Fruit fly (Drosophila melanogaster): ENCODE results near the gene Arglu1.

Gene Arglu1

DNA sequence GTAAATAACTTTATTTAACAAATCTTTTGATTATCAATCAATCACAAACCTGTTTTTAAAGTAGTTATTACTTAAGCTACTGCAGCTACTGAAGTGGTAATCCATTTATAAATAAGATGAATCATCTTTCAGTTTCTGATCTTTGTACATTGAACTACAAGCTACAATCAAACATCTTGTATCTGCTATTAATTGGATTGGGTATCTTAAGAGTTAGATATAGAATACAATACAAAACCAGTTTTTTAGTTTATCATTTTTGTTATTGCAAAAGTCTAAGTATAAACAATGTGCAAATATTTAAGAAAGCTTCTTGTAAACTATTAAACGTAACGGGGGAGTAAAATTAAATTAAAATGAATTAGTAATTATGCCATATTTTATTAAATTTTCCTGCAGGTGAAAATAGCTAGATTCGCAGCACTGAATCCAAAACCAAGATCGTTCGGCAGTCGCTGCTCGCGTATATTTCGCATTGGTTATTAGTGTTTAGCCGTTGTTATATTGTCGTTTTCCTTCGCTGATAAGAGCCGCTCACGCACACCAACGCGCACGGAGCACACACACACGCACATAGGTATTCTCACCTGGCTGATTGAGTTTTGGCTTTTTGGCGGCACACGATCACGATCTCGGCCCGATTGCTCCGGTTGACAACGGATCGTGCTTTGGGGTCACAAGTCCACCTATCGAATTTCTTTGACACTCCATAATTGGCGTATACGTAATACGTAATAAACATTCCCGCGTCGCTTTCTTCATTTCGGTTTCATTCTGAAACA, 10.0 kb upstream of the Arglu1 start (continued):
- TF ChIP-seq CG3847 (GFP tag; IDR thresholded peaks at IDR 0.05) (no peak), CG13624 (GFP tag; optimal IDR thresholded peaks at IDR 0.05) (no peak), MBD-R2 (GFP tag; IDR thresholded peaks at IDR 0.05) (peak; percentile 15; the same call in 1 of the 2 replicates), CG32532 (GFP tag; IDR thresholded peaks at IDR 0.05) (peak; percentile 21; the same call in 1 of the 2 replicates), HLHmδ (GFP tag; optimal IDR thresholded peaks at IDR 0.05) (no peak), CG17361 (GFP tag; IDR thresholded peaks at IDR 0.05) (peak; percentile 22; the same call in 1 of the 3 replicates), psq (GFP tag; optimal IDR thresholded peaks at IDR 0.05) (no peak), CG16779 (GFP tag; IDR thresholded peaks at IDR 0.05) (no peak), wdn (GFP tag; IDR thresholded peaks at IDR 0.05) (no peak), maf-S (GFP tag; optimal IDR thresholded peaks at IDR 0.05) (no peak), CG12299 (tag; optimal IDR thresholded peaks at IDR 0.05) (no peak), Adf1 (GFP tag; IDR thresholded peaks at IDR 0.05) (peak; percentile 15; the same call in 1 of the 2 replicates), nmo (GFP tag; optimal IDR thresholded peaks at IDR 0.05) (peak; percentile 3), CG9437 (GFP tag; optimal IDR thresholded peaks at IDR 0.05) (peak; percentile 67), corto (GFP tag; optimal IDR thresholded peaks at IDR 0.05) (peak; percentile 67), Optix (GFP tag; IDR thresholded peaks at IDR 0.05) (no peak), chinmo (GFP tag; IDR thresholded peaks at IDR 0.05; ENCODE audit: partially characterized antibody) (peak; percentile 84; the same call in 3 of the 4 replicates), CG31365 (tag; optimal IDR thresholded peaks at IDR 0.05) (no peak), Oaz (GFP tag; IDR thresholded peaks at IDR 0.05) (no peak), cwo (GFP tag; optimal IDR thresholded peaks at IDR 0.05) (peak; percentile 9), CG18262 (tag; optimal IDR thresholded peaks at IDR 0.05) (peak; percentile 6), CG32772 (GFP tag; IDR thresholded peaks at IDR 0.05) (no peak), bowl (GFP tag; IDR thresholded peaks at IDR 0.05) (no peak), GATAe (GFP tag; conservative IDR thresholded peaks at IDR 0.05) (0 out of 2 replicates have a peak, but pooled peaks have one; percentile 20), CG10979 (tag; optimal IDR thresholded peaks at IDR 0.05) (no peak), Sry-β (GFP tag; optimal IDR thresholded peaks at IDR 0.05) (peak; percentile 86), CG2875 (GFP tag; optimal IDR thresholded peaks at IDR 0.05) (no peak), Pdp1 (GFP tag; optimal IDR thresholded peaks at IDR 0.05) (peak in 1 of 2 experiments; percentile 62), dm (GFP tag; optimal IDR thresholded peaks at IDR 0.05) (no peak), CG8944 (GFP tag; optimal IDR thresholded peaks at IDR 0.05) (no peak), gem (tag; optimal IDR thresholded peaks at IDR 0.05) (peak; percentile 5), cad (GFP tag; optimal IDR thresholded peaks at IDR 0.05) (no peak), CG9727 (GFP tag; optimal IDR thresholded peaks at IDR 0.05) (no peak), CG12659 (GFP tag; optimal IDR thresholded peaks at IDR 0.05) (no peak), zfh2 (GFP tag; optimal IDR thresholded peaks at IDR 0.05) (no peak), CG11560 (tag; IDR thresholded peaks at IDR 0.05) (no peak), D (optimal IDR thresholded peaks at IDR 0.05) (no peak), D (GFP tag; optimal IDR thresholded peaks at IDR 0.05) (no peak), CG7556 (GFP tag; optimal IDR thresholded peaks at IDR 0.05) (peak; percentile 12), CG11456 (GFP tag; IDR thresholded peaks at IDR 0.05) (no peak), sens (GFP tag) (peak; percentile 17), Blimp-1 (GFP tag; optimal IDR thresholded peaks at IDR 0.05) (peak; percentile 33), CG8478 (optimal IDR thresholded peaks at IDR 0.05) (no peak), CG4820 (GFP tag; optimal IDR thresholded peaks at IDR 0.05) (no peak), nom (GFP tag; optimal IDR thresholded peaks at IDR 0.05) (peak; percentile 4), zen (tag; optimal IDR thresholded peaks at IDR 0.05) (no peak), H2.0 (GFP tag; IDR thresholded peaks at IDR 0.05) (no peak), sens-2 (GFP tag; IDR thresholded peaks at IDR 0.05) (no peak), CG15269 (tag; optimal IDR thresholded peaks at IDR 0.05) (peak; percentile 18)
